Fruit fly (Drosophila melanogaster): ENCODE results near the gene Crag.

Crag gene

dm6 chrX:8627171-8627570 lies 35.3 kb downstream of the Crag start (continued):
- TF ChIP-seq PHDP (tag; optimal IDR thresholded peaks at IDR 0.05) (peak; percentile 37), Stat92E (GFP tag; optimal IDR thresholded peaks at IDR 0.05) (peak in 1 of 3 experiments; percentile 5), Hand (GFP tag; optimal IDR thresholded peaks at IDR 0.05) (no peak), CG16863 (GFP tag; optimal IDR thresholded peaks at IDR 0.05) (peak; percentile 77), HLHmδ (GFP tag; optimal IDR thresholded peaks at IDR 0.05) (no peak), unc-4 (GFP tag; IDR thresholded peaks at IDR 0.05; ENCODE audit: partially characterized antibody) (no peak), p53 (GFP tag; optimal IDR thresholded peaks at IDR 0.05) (no peak), schlank (tag; optimal IDR thresholded peaks at IDR 0.05) (no peak), fru (optimal IDR thresholded peaks at IDR 0.05) (no peak), grn (GFP tag; optimal IDR thresholded peaks at IDR 0.05) (no peak), Meics (GFP tag; optimal IDR thresholded peaks at IDR 0.05) (no peak), CG33557 (GFP tag; optimal IDR thresholded peaks at IDR 0.05) (peak; percentile 65), HLH4C (GFP tag; IDR thresholded peaks at IDR 0.05; ENCODE audit: partially characterized antibody) (no peak), kni (GFP tag; optimal IDR thresholded peaks at IDR 0.05) (peak; percentile 2), CG6791 (GFP tag; IDR thresholded peaks at IDR 0.05; ENCODE audit: partially characterized antibody) (no peak), inv (GFP tag; IDR thresholded peaks at IDR 0.05; ENCODE audit: partially characterized antibody) (no peak), NFAT (GFP tag; IDR thresholded peaks at IDR 0.05) (no peak), CG13287 (GFP tag; IDR thresholded peaks at IDR 0.05; ENCODE audit: partially characterized antibody) (no peak), CG13296 (GFP tag; optimal IDR thresholded peaks at IDR 0.05) (no peak), CG17912 (GFP tag; optimal IDR thresholded peaks at IDR 0.05) (no peak), unpg (GFP tag; optimal IDR thresholded peaks at IDR 0.05) (peak; percentile 75), CrebB (tag; optimal IDR thresholded peaks at IDR 0.05) (peak; percentile 5), CG3065 (GFP tag; optimal IDR thresholded peaks at IDR 0.05) (no peak), eyg (GFP tag; optimal IDR thresholded peaks at IDR 0.05) (peak; percentile 15), CG10366 (GFP tag; IDR thresholded peaks at IDR 0.05) (peak; percentile 64), sna (GFP tag; IDR thresholded peaks at IDR 0.05; ENCODE audit: partially characterized antibody) (no peak), CG18619 (GFP tag; optimal IDR thresholded peaks at IDR 0.05) (peak; percentile 24), CG14965 (GFP tag; optimal IDR thresholded peaks at IDR 0.05; ENCODE audit: borderline replicate concordance) (peak; percentile 36), ara (GFP tag; IDR thresholded peaks at IDR 0.05) (peak; percentile 88), br (optimal IDR thresholded peaks at IDR 0.05) (no peak), kah (GFP tag; optimal IDR thresholded peaks at IDR 0.05) (no peak), CG18262 (tag; optimal IDR thresholded peaks at IDR 0.05) (peak; percentile 84), vfl (GFP tag; optimal IDR thresholded peaks at IDR 0.05) (no peak), CG11398 (GFP tag; optimal IDR thresholded peaks at IDR 0.05) (peak; percentile 58), Dll (GFP tag; IDR thresholded peaks at IDR 0.05; ENCODE audit: partially characterized antibody) (no peak), ab (GFP tag; optimal IDR thresholded peaks at IDR 0.05) (no peak), CG13624 (GFP tag; optimal IDR thresholded peaks at IDR 0.05) (peak; percentile 13), CG11723 (GFP tag; optimal IDR thresholded peaks at IDR 0.05) (peak; percentile 1), dm (GFP tag; optimal IDR thresholded peaks at IDR 0.05) (no peak), lola (GFP tag; optimal IDR thresholded peaks at IDR 0.05) (peak in 1 of 3 experiments; percentile 87), CG14050 (GFP tag; IDR thresholded peaks at IDR 0.05) (no peak), CG3163 (GFP tag; optimal IDR thresholded peaks at IDR 0.05) (peak; percentile 39), Dip3 (GFP tag; optimal IDR thresholded peaks at IDR 0.05) (no peak), stwl (tag; optimal IDR thresholded peaks at IDR 0.05) (peak; percentile 10), jigr1 (GFP tag; IDR thresholded peaks at IDR 0.05) (peak; percentile 47; the same call in 1 of the 3 replicates), Tbp (GFP tag; optimal IDR thresholded peaks at IDR 0.05) (no peak), CG1832 (GFP tag; optimal IDR thresholded peaks at IDR 0.05) (no peak), CG7556 (GFP tag; optimal IDR thresholded peaks at IDR 0.05) (peak; percentile 60), CG12236 (GFP tag; optimal IDR thresholded peaks at IDR 0.05) (peak; percentile 18), CG31224 (GFP tag; IDR thresholded peaks at IDR 0.05) (no peak), CG12071 (GFP tag; optimal IDR thresholded peaks at IDR 0.05) (peak; percentile 22)

Data from whole organism, embryonic.